Fruit fly (Drosophila melanogaster): ENCODE results near the gene CG5984.

The CG5984 gene

DNA sequence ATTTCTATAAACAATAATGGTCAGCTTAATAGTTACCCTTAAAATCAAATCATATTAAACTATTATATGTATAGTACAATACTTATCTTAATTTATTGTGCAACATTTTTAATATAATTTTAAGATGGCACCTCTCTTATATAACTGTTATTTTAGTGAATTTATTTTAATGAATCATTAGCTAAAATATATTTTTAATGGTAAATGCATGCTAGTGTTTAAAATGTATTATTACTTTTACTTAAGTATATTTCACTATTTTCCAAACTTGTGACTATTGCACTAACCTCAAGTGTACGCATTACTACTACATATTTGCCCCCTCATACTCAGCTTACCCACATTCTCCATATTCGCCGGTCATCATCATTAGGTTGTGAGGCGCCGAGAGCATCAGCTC, 1.5 kb downstream of the CG5984 start (continued):
- TF ChIP-seq CG6791 (GFP tag; IDR thresholded peaks at IDR 0.05; ENCODE audit: partially characterized antibody) (no peak), CG15696 (tag; optimal IDR thresholded peaks at IDR 0.05) (peak; percentile 77), Eip74EF (GFP tag; optimal IDR thresholded peaks at IDR 0.05) (peak in 1 of 2 experiments; percentile 84), caup (GFP tag; optimal IDR thresholded peaks at IDR 0.05; ENCODE audit: severe bottlenecking) (peak; percentile 71), nom (GFP tag; optimal IDR thresholded peaks at IDR 0.05) (peak; percentile 56), NfI (GFP tag; optimal IDR thresholded peaks at IDR 0.05) (peak; percentile 52), bcd (GFP tag; optimal IDR thresholded peaks at IDR 0.05) (peak; percentile 67), Hr51 (GFP tag; optimal IDR thresholded peaks at IDR 0.05) (peak in 1 of 2 experiments; percentile 94), Blimp-1 (GFP tag; optimal IDR thresholded peaks at IDR 0.05) (peak; percentile 88), Asciz (GFP tag; optimal IDR thresholded peaks at IDR 0.05) (peak; percentile 74), bsh (GFP tag; optimal IDR thresholded peaks at IDR 0.05) (peak; percentile 25 to 87), CG9932 (GFP tag; IDR thresholded peaks at IDR 0.05) (peak; percentile 36; the same call in 1 of the 2 replicates), dmrt99B (tag; optimal IDR thresholded peaks at IDR 0.05) (peak; percentile 92), Dll (GFP tag; IDR thresholded peaks at IDR 0.05; ENCODE audit: partially characterized antibody) (no peak), sens (GFP tag) (peak; percentile 82), D19A (tag; optimal IDR thresholded peaks at IDR 0.05) (peak; percentile 89), bowl (GFP tag; IDR thresholded peaks at IDR 0.05) (0 out of 2 replicates have a peak, but pooled peaks have one; percentile 6), CG10654 (GFP tag; optimal IDR thresholded peaks at IDR 0.05) (peak; percentile 33), CG17802 (tag; optimal IDR thresholded peaks at IDR 0.05) (no peak), Dek (tag; optimal IDR thresholded peaks at IDR 0.05) (peak; percentile 33), repo (GFP tag; optimal IDR thresholded peaks at IDR 0.05) (no peak), ap (GFP tag; IDR thresholded peaks at IDR 0.05) (0 out of 2 replicates have a peak, but pooled peaks have one; percentile 49), CG15601 (tag; optimal IDR thresholded peaks at IDR 0.05) (peak; percentile 88), hkb (optimal IDR thresholded peaks at IDR 0.05) (no peak), hkb (GFP tag; IDR thresholded peaks at IDR 0.05) (0 out of 2 replicates have a peak, but pooled peaks have one; percentile 61), CG12219 (GFP tag; optimal IDR thresholded peaks at IDR 0.05) (peak; percentile 61), Jarid2 (GFP tag; optimal IDR thresholded peaks at IDR 0.05) (peak; percentile 30), HHEX (GFP tag; optimal IDR thresholded peaks at IDR 0.05) (peak; percentile 59), CG9215 (GFP tag; IDR thresholded peaks at IDR 0.05) (0 out of 2 replicates have a peak, but pooled peaks have one; percentile 19), CG16815 (GFP tag; optimal IDR thresholded peaks at IDR 0.05) (peak; percentile 62), stc (GFP tag; IDR thresholded peaks at IDR 0.05) (peak; percentile 80), HLH54F (GFP tag; optimal IDR thresholded peaks at IDR 0.05) (no peak), CG1602 (GFP tag; optimal IDR thresholded peaks at IDR 0.05) (peak; percentile 51), kah (GFP tag; optimal IDR thresholded peaks at IDR 0.05) (peak; percentile 74), psq (GFP tag; optimal IDR thresholded peaks at IDR 0.05) (peak; percentile 52), CTCF (GFP tag; optimal IDR thresholded peaks at IDR 0.05) (peak; percentile 19), cato (GFP tag; optimal IDR thresholded peaks at IDR 0.05; ENCODE audit: borderline replicate concordance) (peak; percentile 41), Xbp1 (GFP tag; optimal IDR thresholded peaks at IDR 0.05) (peak; percentile 62), Opbp (GFP tag; IDR thresholded peaks at IDR 0.05; ENCODE audit: partially characterized antibody) (no peak), Fer2 (tag; optimal IDR thresholded peaks at IDR 0.05) (peak; percentile 21), CG18262 (tag; optimal IDR thresholded peaks at IDR 0.05) (peak; percentile 95), lola (GFP tag; optimal IDR thresholded peaks at IDR 0.05) (peak in 1 of 3 experiments; percentile 90), oc (tag; optimal IDR thresholded peaks at IDR 0.05) (peak; percentile 68), CG18619 (GFP tag; optimal IDR thresholded peaks at IDR 0.05) (peak; percentile 66), ewg (GFP tag; optimal IDR thresholded peaks at IDR 0.05) (peak; percentile 54), CG14710 (tag; optimal IDR thresholded peaks at IDR 0.05) (peak; percentile 92), HLH3B (GFP tag; IDR thresholded peaks at IDR 0.05) (peak; percentile 69), CG13775 (GFP tag; optimal IDR thresholded peaks at IDR 0.05) (peak; percentile 52), CG6689 (GFP tag; IDR thresholded peaks at IDR 0.05) (peak; percentile 79)
